Worm (Caenorhabditis elegans): Measurements from ENCODE around the gene F23F12.3.

DNA sequence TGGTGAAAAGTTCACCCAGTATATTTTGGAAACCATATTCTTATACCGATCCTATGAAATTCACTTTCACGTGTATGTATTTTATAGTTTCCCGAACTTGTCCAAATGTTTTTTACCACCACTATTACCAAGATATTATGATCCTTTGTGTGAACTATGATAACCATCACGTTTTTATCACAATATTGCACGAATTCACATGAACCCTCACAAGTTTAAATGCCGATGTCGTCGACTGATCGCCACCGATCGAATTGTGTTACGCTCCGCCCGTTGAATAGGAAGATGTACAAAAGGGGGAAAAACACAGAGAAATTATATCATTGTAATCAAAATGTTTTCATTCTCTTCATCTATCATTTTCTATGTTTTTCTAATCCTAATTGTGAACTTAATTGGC, 8.0 kb downstream of the F23F12.3 start:
- TF ChIP-seq unc-39 (tag; optimal IDR thresholded peaks at IDR 0.05) (no peak), F13H6.1 (tag; optimal IDR thresholded peaks at IDR 0.05) (no peak), ztf-11 (tag; optimal IDR thresholded peaks at IDR 0.05) (no peak), nhr-10 (tag; optimal IDR thresholded peaks at IDR 0.05) (no peak), lin-11 (tag; optimal IDR thresholded peaks at IDR 0.05) (no peak), ceh-16 (tag; optimal IDR thresholded peaks at IDR 0.05) (no peak), nhr-237 (tag; optimal IDR thresholded peaks at IDR 0.05) (no peak), nhr-11 (tag; optimal IDR thresholded peaks at IDR 0.05) (no peak)

Measured in whole organism, L2 larva.